Worm (Caenorhabditis elegans): Measurements from ENCODE around the gene T23G4.2.
"Not testable (repeated sequence)": the region's sequence is repeated elsewhere in the genome, so short reads cannot be mapped to it uniquely, and the experiment has no call there.

ce11 chrIV:13652023-13652422 is 37.3 kb downstream of the T23G4.2 start, which contains the start of gene Y45F10C.6:
- not testable (repeated sequence) for TF ChIP-seq aptf-2 (GFP tag; conservative IDR thresholded peaks at IDR 0.05); attf-6 (GFP tag; IDR thresholded peaks at IDR 0.05); B0336.3 (GFP tag; IDR thresholded peaks at IDR 0.05); rcor-1 (GFP tag; IDR thresholded peaks at IDR 0.05); ceh-100 (GFP tag; IDR thresholded peaks at IDR 0.05); cebp-1 (GFP tag; IDR thresholded peaks at IDR 0.05); cebp-1 (tag; optimal IDR thresholded peaks at IDR 0.05); fkh-3 (tag; optimal IDR thresholded peaks at IDR 0.05); ceh-40 (GFP tag; IDR thresholded peaks at IDR 0.05); sea-2 (GFP tag; IDR thresholded peaks at IDR 0.05); let-526 (GFP tag; IDR thresholded peaks at IDR 0.05); ztf-26 (tag; optimal IDR thresholded peaks at IDR 0.05); nfya-1 (tag; optimal IDR thresholded peaks at IDR 0.05; ENCODE audit: borderline replicate concordance, insufficient read depth)

All from whole organism, young adult.